Worm (Caenorhabditis elegans): ENCODE data around the gene sfxn-2.

DNA sequence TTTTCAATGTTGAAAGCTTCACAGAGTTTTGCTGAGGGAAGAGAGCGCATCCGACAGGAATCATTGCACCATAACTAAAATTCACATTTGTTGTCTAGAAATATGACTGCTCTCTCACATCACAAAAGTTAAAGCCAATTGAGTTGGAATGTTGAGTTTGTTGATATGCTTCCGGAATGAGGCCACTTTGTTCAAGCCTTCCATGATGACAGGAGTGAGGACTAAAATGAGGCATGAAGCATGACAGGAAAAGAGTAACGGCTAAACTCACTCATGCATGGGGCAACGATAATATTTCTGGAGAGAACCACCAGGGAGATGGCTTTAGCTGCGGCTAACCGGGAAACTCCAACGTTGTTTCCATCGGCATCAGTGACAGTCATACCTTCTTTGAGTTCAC, 1.7 kb downstream of the sfxn-2 start:
- TF ChIP-seq rec-8 (tag; optimal IDR thresholded peaks at IDR 0.05) (no peak), him-1 (tag; optimal IDR thresholded peaks at IDR 0.05) (no peak)
